Fruit fly (Drosophila melanogaster): ENCODE results near the gene t-Grip91.

dm6 chr2L:15763401-15763800, 20.5 kb upstream of the t-Grip91 start:
- no peak for TF ChIP-seq jim (GFP tag; optimal IDR thresholded peaks at IDR 0.05)
- TF ChIP-seq CG9705 (GFP tag; optimal IDR thresholded peaks at IDR 0.05) = no peak
- no peak for TF ChIP-seq br (GFP tag; optimal IDR thresholded peaks at IDR 0.05)
- no peak for TF ChIP-seq CrebA (GFP tag; optimal IDR thresholded peaks at IDR 0.05; ENCODE audit: borderline replicate concordance)
- no peak for TF ChIP-seq Myc (optimal IDR thresholded peaks at IDR 0.05)
- TF ChIP-seq rgr (GFP tag; optimal IDR thresholded peaks at IDR 0.05) = no peak
- no peak for TF ChIP-seq Dfd (GFP tag; optimal IDR thresholded peaks at IDR 0.05)
- no peak for TF ChIP-seq h (GFP tag; optimal IDR thresholded peaks at IDR 0.05)
- no peak for TF ChIP-seq Abd-B (GFP tag; optimal IDR thresholded peaks at IDR 0.05)
- TF ChIP-seq usp (GFP tag; optimal IDR thresholded peaks at IDR 0.05) = no peak
- TF ChIP-seq Hr78 (GFP tag; optimal IDR thresholded peaks at IDR 0.05) = no peak

Data from whole organism, wandering third instar larva.